Worm (Caenorhabditis elegans) whole organism, L4/young adult: ENCODE data around the gene C09B8.3.

Source experiments
- W03F9.2 ChIP-seq: fragments of 150-350 bp; optimal IDR thresholded peaks from 2 replicates; lab custom pipeline; 2014; ENCODE audit warnings: missing biosample characterization, missing genetic modification characterization
- dao-5 ChIP-seq: sonication (generic microtip); optimal IDR thresholded peaks from 2 replicates; lab custom pipeline; 2016; ENCODE audit warnings: missing genotype, missing genetic modification characterization, moderate library complexity, missing compliant biosample characterization
- him-1 ChIP-seq: sonication (generic microtip); optimal IDR thresholded peaks from 2 replicates; lab custom pipeline; 2016; ENCODE audit warnings: missing genotype, missing genetic modification reagents, missing genetic modification characterization, missing compliant biosample characterization

DNA sequence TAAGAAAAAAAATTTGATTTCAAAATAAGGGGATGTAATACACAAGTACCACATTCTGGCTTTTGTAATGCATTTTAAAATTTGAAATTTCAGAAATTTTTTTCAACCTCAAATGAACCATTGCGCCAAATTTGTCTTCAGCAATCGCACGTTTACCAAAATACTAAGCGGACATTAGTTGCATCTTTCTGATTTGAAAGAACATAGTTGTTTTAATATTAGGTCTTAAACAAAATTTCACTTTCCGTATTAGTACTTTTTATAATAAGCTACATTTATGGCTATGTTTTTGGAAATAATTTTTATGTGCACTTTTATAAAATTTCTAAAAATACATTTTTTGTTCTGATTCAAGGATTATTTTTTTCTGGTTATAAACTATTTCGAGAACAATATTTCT, 6.6 kb downstream of the C09B8.3 start, which contains the start of gene sups-1:
- TF ChIP-seq him-1 (tag; lab: Kevin White, UChicago) (no peak), W03F9.2 (tag; lab: Kevin White, UChicago) (no peak), dao-5 (tag; lab: Kevin White, UChicago) (no peak)
